Fruit fly (Drosophila melanogaster) whole organism, embryonic: ENCODE data around the gene br.

Source experiments
- Asciz ChIP-seq: fragments of 200-800 bp; sonication (Bioruptor generic); optimal IDR thresholded peaks from 2 replicates; lab custom pipeline; 2017; ENCODE audit warnings: missing biosample characterization, mild to moderate bottlenecking, missing genetic modification characterization, missing genetic modification reagents
- BEAF-32 ChIP-seq: fragments of 200-800 bp; sonication (Bioruptor generic); optimal IDR thresholded peaks from 3 replicates; lab custom pipeline; 2017; ENCODE audit warnings: missing biosample characterization, missing genetic modification characterization, mild to moderate bottlenecking, moderate library complexity, missing genetic modification reagents
- CG10979 ChIP-seq: fragments of 200-800 bp; sonication (Bioruptor generic); optimal IDR thresholded peaks from 2 replicates; lab custom pipeline; 2018; ENCODE audit warnings: missing biosample characterization, mild to moderate bottlenecking, missing genetic modification characterization, moderate library complexity
- CG11456 ChIP-seq: fragments of 200-800 bp; sonication (Bioruptor generic); IDR thresholded peaks from 3 replicates; pipeline ENCODE4 v1.3.6; 2022; ENCODE audit warnings: missing biosample characterization, missing genetic modification characterization
- CG12659 ChIP-seq: fragments of 200-800 bp; sonication (Bioruptor generic); optimal IDR thresholded peaks from 3 replicates; lab custom pipeline; 2017; ENCODE audit warnings: mild to moderate bottlenecking, missing biosample characterization, missing genetic modification reagents, missing genetic modification characterization
- CG13894 ChIP-seq: fragments of 200-800 bp; sonication (Bioruptor generic); optimal IDR thresholded peaks from 3 replicates; lab custom pipeline; 2018; ENCODE audit warnings: missing biosample characterization, mild to moderate bottlenecking, missing genetic modification characterization, moderate library complexity
- CG15514 ChIP-seq: fragments of 200-800 bp; sonication (Bioruptor generic); optimal IDR thresholded peaks from 3 replicates; lab custom pipeline; 2017; ENCODE audit warnings: missing biosample characterization, missing genetic modification characterization, mild to moderate bottlenecking, moderate library complexity, missing genetic modification reagents
- CG16813 ChIP-seq: fragments of 200-800 bp; sonication (Bioruptor generic); IDR thresholded peaks from 3 replicates; pipeline ENCODE4 v1.3.6; 2022; ENCODE audit warnings: missing biosample characterization, missing genetic modification characterization; ENCODE audit not compliant: partially characterized antibody
- CG1792 ChIP-seq: fragments of 200-800 bp; sonication (Bioruptor generic); optimal IDR thresholded peaks from 2 replicates; lab custom pipeline; 2016; ENCODE audit warnings: missing biosample characterization, missing genetic modification characterization
- CG1832 ChIP-seq: fragments of 200-800 bp; sonication (Bioruptor generic); optimal IDR thresholded peaks from 2 replicates; lab custom pipeline; 2017; ENCODE audit warnings: missing biosample characterization, mild to moderate bottlenecking, missing genetic modification characterization, inconsistent platforms
- CG18476 ChIP-seq: fragments of 200-800 bp; sonication (Bioruptor generic); optimal IDR thresholded peaks from 2 replicates; lab custom pipeline; 2016; ENCODE audit warnings: missing biosample characterization, mild to moderate bottlenecking, missing genetic modification characterization
- CG2120 ChIP-seq: fragments of 200-800 bp; sonication (Bioruptor generic); optimal IDR thresholded peaks from 3 replicates; lab custom pipeline; 2016; ENCODE audit warnings: missing biosample characterization, missing genetic modification characterization
- CG3163 ChIP-seq: fragments of 200-800 bp; sonication (Bioruptor generic); optimal IDR thresholded peaks from 3 replicates; lab custom pipeline; 2016; ENCODE audit warnings: missing biosample characterization, missing genetic modification characterization
- CG34422 ChIP-seq: fragments of 200-800 bp; sonication (Bioruptor generic); IDR thresholded peaks from 3 replicates; pipeline ENCODE4 v1.3.6; 2022; ENCODE audit warnings: missing biosample characterization, missing genetic modification characterization
- CG3726 ChIP-seq: fragments of 200-800 bp; sonication (Bioruptor generic); IDR thresholded peaks from 3 replicates; pipeline ENCODE4, ENCODE4 v1.3.6; 2022; ENCODE audit warnings: missing biosample characterization, missing genetic modification characterization
- CG4820 ChIP-seq: fragments of 200-800 bp; sonication (Bioruptor generic); optimal IDR thresholded peaks from 3 replicates; lab custom pipeline; 2016; ENCODE audit warnings: missing biosample characterization, missing genetic modification characterization
- CTCF ChIP-seq: fragments of 200-800 bp; sonication (Bioruptor generic); optimal IDR thresholded peaks from 2 replicates; lab custom pipeline; 2017; ENCODE audit warnings: missing biosample characterization, mild to moderate bottlenecking, missing genetic modification characterization, moderate library complexity
- Dek ChIP-seq: fragments of 200-800 bp; sonication (Bioruptor generic); optimal IDR thresholded peaks from 3 replicates; lab custom pipeline; 2019; ENCODE audit warnings: missing biosample characterization, mild to moderate bottlenecking, missing genetic modification characterization, moderate library complexity
- Doc3 ChIP-seq: fragments of 200-800 bp; sonication (Bioruptor generic); IDR thresholded peaks from 3 replicates; pipeline ENCODE4 v1.3.6; 2022; ENCODE audit warnings: missing biosample characterization, missing genetic modification characterization; ENCODE audit not compliant: partially characterized antibody
- Dref ChIP-seq: fragments of 200-800 bp; sonication (Bioruptor generic); IDR thresholded peaks from 2 replicates; pipeline ENCODE4 v1.3.6; 2022; ENCODE audit warnings: missing biosample characterization, missing genetic modification characterization
- Fer3 ChIP-seq: fragments of 200-800 bp; sonication (Bioruptor generic); optimal IDR thresholded peaks from 2 replicates; lab custom pipeline; 2018; ENCODE audit warnings: missing biosample characterization, mild to moderate bottlenecking, missing genetic modification characterization, moderate library complexity
- H2.0 ChIP-seq: fragments of 200-800 bp; sonication (Bioruptor generic); IDR thresholded peaks from 2 replicates; pipeline ENCODE4 v1.3.6; 2022; ENCODE audit warnings: missing biosample characterization, missing genetic modification characterization
- HLH3B ChIP-seq: fragments of 200-800 bp; sonication (Bioruptor generic); IDR thresholded peaks from 2 replicates; pipeline ENCODE4 v1.3.6; 2022; ENCODE audit warnings: missing biosample characterization, missing genetic modification characterization
- HLH4C ChIP-seq: fragments of 200-800 bp; sonication (Bioruptor generic); IDR thresholded peaks from 3 replicates; pipeline ENCODE4 v1.3.6; 2022; ENCODE audit warnings: missing biosample characterization, missing genetic modification characterization; ENCODE audit not compliant: partially characterized antibody
- Hand ChIP-seq: fragments of 200-800 bp; sonication (Bioruptor generic); optimal IDR thresholded peaks from 2 replicates; lab custom pipeline; 2017; ENCODE audit warnings: mild to moderate bottlenecking, missing biosample characterization, missing genetic modification reagents, missing genetic modification characterization
- HmgD ChIP-seq: fragments of 200-800 bp; sonication (Bioruptor generic); optimal IDR thresholded peaks from 3 replicates; lab custom pipeline; 2016; ENCODE audit warnings: missing biosample characterization, missing genetic modification characterization
- Hr39 ChIP-seq: fragments of >200 bp; optimal IDR thresholded peaks from 2 replicates; lab custom pipeline; 2017
- PHDP ChIP-seq: fragments of 200-800 bp; sonication (Bioruptor generic); optimal IDR thresholded peaks from 3 replicates; lab custom pipeline; 2018; ENCODE audit warnings: missing biosample characterization, mild to moderate bottlenecking, missing genetic modification characterization, moderate library complexity
- Sin3A ChIP-seq: fragments of >200 bp; optimal IDR thresholded peaks from 2 replicates; lab custom pipeline; 2018
- ara ChIP-seq: fragments of 200-800 bp; sonication (Bioruptor generic); IDR thresholded peaks from 2 replicates; pipeline ENCODE4 v1.3.6; 2022; ENCODE audit warnings: missing biosample characterization, missing genetic modification characterization
- ase ChIP-seq: fragments of 200-800 bp; sonication (Bioruptor generic); IDR thresholded peaks from 3 replicates; pipeline ENCODE4 v1.3.6; 2022; ENCODE audit warnings: missing biosample characterization, missing genetic modification characterization
- dan ChIP-seq: fragments of 200-800 bp; sonication (Bioruptor generic); IDR thresholded peaks from 2 replicates; pipeline ENCODE4 v1.3.6; 2022; ENCODE audit warnings: missing biosample characterization, missing genetic modification characterization
- danr ChIP-seq: fragments of 200-800 bp; sonication (Bioruptor generic); IDR thresholded peaks from 2 replicates; pipeline ENCODE4 v1.3.6; 2022; ENCODE audit warnings: missing biosample characterization, missing genetic modification characterization
- ftz-f1 ChIP-seq: fragments of 200-800 bp; sonication (Bioruptor generic); optimal IDR thresholded peaks from 2 replicates; lab custom pipeline; 2016; ENCODE audit warnings: missing biosample characterization, missing genetic modification characterization
- grn ChIP-seq: fragments of 200-800 bp; sonication (Bioruptor generic); optimal IDR thresholded peaks from 3 replicates; lab custom pipeline; 2017; ENCODE audit warnings: missing biosample characterization, missing genetic modification characterization
- gt ChIP-seq: fragments of 200-800 bp; sonication (Bioruptor generic); IDR thresholded peaks from 2 replicates; pipeline ENCODE4 v1.3.6; 2022; ENCODE audit warnings: missing biosample characterization, missing genetic modification characterization
- ind ChIP-seq: fragments of 200-800 bp; sonication (Bioruptor generic); optimal IDR thresholded peaks from 3 replicates; lab custom pipeline; 2016; ENCODE audit warnings: missing biosample characterization, missing genetic modification characterization
- nerfin-1 ChIP-seq: fragments of 200-800 bp; sonication (Bioruptor generic); optimal IDR thresholded peaks from 3 replicates; lab custom pipeline; 2019; ENCODE audit warnings: missing biosample characterization, mild to moderate bottlenecking, missing genetic modification characterization, moderate library complexity
- odd ChIP-seq: fragments of 200-800 bp; sonication (Bioruptor generic); optimal IDR thresholded peaks from 2 replicates; lab custom pipeline; 2017; ENCODE audit warnings: missing biosample characterization, mild to moderate bottlenecking, missing genetic modification characterization
- pum ChIP-seq: fragments of 200-800 bp; sonication (Bioruptor generic); optimal IDR thresholded peaks from 2 replicates; lab custom pipeline; 2016; ENCODE audit warnings: missing biosample characterization, missing genetic modification characterization
- sisA ChIP-seq: fragments of 200-800 bp; sonication (Bioruptor generic); IDR thresholded peaks from 2 replicates; pipeline ENCODE4 v1.3.6; 2022; ENCODE audit warnings: missing biosample characterization, missing genetic modification characterization
- ssp ChIP-seq: fragments of 200-800 bp; sonication (Bioruptor generic); IDR thresholded peaks from 2 replicates; pipeline ENCODE4 v1.3.6; 2022; ENCODE audit warnings: missing biosample characterization, missing genetic modification characterization
- ttk ChIP-seq: fragments of 200-800 bp; sonication (Bioruptor generic); IDR thresholded peaks from 2 replicates; pipeline ENCODE4 v2.1.2; 2022; ENCODE audit warnings: missing biosample characterization, missing genetic modification characterization
- unc-4 ChIP-seq: fragments of 200-800 bp; sonication (Bioruptor generic); IDR thresholded peaks from 2 replicates; pipeline ENCODE4 v1.3.6; 2022; ENCODE audit warnings: missing biosample characterization, missing genetic modification characterization; ENCODE audit not compliant: partially characterized antibody
- unpg ChIP-seq: fragments of 200-800 bp; sonication (Bioruptor generic); optimal IDR thresholded peaks from 3 replicates; lab custom pipeline; 2018; ENCODE audit warnings: missing biosample characterization, mild to moderate bottlenecking, missing genetic modification characterization, moderate library complexity
- zen2 ChIP-seq: fragments of 200-800 bp; sonication (Bioruptor generic); IDR thresholded peaks from 3 replicates; pipeline ENCODE4 v1.3.6; 2022; ENCODE audit warnings: missing biosample characterization, missing genetic modification characterization; ENCODE audit not compliant: partially characterized antibody

Gene br

DNA sequence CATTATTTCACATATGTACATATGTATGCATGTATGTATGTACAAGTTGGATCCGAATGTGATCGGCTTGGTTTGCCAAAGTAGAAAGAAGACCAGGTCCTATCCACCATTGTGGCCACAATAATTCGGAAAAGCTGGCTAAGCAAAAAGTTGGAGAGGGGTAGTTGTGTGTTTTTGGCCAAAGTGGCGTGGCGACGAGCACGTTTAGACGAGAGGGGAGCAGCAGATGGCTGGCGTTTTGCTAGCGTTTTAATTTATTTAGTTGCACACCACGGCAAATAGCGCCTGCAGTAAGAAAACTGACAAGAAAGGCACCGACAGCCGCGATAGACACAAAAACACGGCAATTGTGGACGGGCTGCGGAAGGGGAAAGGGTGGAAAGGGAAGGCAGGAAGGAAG, 50.2 kb downstream of the br start:
- TF ChIP-seq CG13894 (tag; lab: Kevin White, UChicago) = no peak
- TF ChIP-seq Hr39 (lab: Kevin White, UChicago) = peak; percentile 46
- TF ChIP-seq ssp (GFP tag; lab: Robert Waterston, UW) = no peak
- no peak for TF ChIP-seq gt

DNA sequence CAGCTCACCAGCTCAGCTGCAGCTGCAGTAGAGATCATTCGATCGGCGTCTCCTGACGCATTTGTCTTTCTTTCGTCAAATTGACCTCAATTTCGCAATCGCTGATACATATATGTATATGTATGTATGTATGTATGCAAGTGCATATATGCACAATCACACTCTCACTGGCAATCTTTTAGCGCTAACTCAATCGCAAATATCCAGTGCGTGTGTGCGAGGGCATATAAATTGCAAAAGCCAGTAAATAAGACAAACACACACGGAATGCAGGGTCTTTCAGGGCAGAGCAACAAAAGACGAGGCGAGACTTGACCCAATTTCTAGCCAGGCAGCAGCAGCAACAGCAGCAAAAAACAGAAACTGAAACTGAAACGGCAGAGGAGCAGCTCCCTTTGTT, 52.7 kb downstream of the br start:
- no peak for TF ChIP-seq CG1832 (GFP tag; lab: Kevin White, UChicago)
- no peak for TF ChIP-seq ftz-f1 (GFP tag; lab: Kevin White, UChicago)
- no peak for TF ChIP-seq zen2 (GFP tag; lab: Robert Waterston, UW)
- no peak for TF ChIP-seq Hand (GFP tag; lab: Kevin White, UChicago)
- TF ChIP-seq CG15514 (GFP tag; lab: Kevin White, UChicago) = no peak

DNA sequence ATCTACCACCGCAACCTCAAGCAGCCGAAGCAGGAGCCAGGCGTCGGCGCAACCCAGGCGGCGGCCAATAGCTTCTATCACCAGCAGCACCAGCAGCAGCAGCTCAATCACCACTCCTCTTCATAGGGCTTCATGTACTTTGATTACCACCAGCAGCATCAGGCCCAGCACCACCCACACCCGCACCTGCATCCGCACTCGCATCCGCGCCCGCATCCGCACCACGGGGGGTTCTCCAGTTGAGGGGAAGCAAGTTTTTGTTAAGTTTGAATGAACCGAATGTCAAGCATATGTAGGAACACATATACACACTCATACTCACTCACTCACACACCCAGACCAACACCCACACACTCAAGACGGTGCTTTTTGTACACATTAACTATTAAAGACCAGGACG, 68.7 kb downstream of the br start:
- TF ChIP-seq Fer3 (tag; lab: Kevin White, UChicago) (no peak), Hr39 (lab: Kevin White, UChicago) (peak; percentile 96), CG18476 (GFP tag; lab: Kevin White, UChicago) (no peak), odd (GFP tag; lab: Kevin White, UChicago) (no peak), CG3163 (GFP tag; lab: Kevin White, UChicago) (no peak), Asciz (GFP tag; lab: Kevin White, UChicago) (no peak), H2.0 (GFP tag; lab: Robert Waterston, UW) (no peak), ttk (no peak)
- TF ChIP-seq, all 482 proteins: peak for 1

DNA sequence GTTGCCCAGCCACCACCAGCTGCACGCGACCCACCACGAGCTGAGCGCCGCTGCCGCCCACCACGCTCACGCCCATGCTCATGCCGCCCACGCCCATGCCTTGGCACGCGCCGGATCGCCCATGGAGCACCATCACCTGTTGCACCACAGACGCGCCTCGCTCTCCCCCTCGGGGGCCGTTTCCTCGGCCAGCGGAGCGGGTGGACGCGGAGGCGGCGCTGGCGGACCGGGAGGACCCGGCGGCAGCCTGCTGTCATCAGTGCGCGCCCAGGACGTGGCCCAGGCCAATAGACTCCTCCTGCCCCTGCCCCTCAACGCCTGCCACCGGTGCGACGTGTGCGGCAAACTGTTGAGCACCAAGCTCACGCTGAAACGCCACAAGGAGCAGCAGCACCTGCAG, 72.9 kb downstream of the br start:
- TF ChIP-seq dan (GFP tag; lab: Robert Waterston, UW) (no peak), pum (GFP tag; lab: Kevin White, UChicago) (no peak), CG1792 (GFP tag; lab: Kevin White, UChicago) (no peak), CG2120 (no peak), Dek (tag; lab: Kevin White, UChicago) (no peak), CG3726 (GFP tag; lab: Robert Waterston, UW) (no peak), HLH4C (GFP tag; lab: Robert Waterston, UW) (no peak), grn (no peak), ase (no peak), ind (GFP tag; lab: Kevin White, UChicago) (no peak), HmgD (GFP tag; lab: Kevin White, UChicago) (no peak), HLH3B (GFP tag; lab: Robert Waterston, UW) (no peak), nerfin-1 (tag; lab: Kevin White, UChicago) (no peak), CG4820 (no peak), CG11456 (GFP tag; lab: Robert Waterston, UW) (no peak)

DNA sequence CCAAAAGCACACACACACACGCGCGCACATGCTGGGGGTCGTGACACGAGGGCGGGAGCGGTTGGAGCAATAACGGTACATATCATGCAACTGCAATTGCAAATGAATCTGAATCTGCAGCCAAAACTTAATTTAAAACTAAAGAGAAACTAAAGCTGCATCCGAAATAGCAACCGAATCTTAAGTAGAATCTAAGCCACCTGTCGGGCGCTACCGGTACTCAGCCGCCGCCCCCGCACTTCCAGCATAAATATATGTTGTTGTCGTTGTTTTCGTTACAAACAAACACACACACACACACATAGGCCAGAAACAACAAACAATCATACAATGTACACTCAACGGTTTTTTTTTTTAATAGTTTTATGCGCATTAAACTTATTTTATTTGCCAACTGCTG, 85.3 kb downstream of the br start:
- TF ChIP-seq CTCF = peak; percentile 63
- TF ChIP-seq CG10979 (tag; lab: Kevin White, UChicago) = peak; percentile 61
- no peak for TF ChIP-seq danr

DNA sequence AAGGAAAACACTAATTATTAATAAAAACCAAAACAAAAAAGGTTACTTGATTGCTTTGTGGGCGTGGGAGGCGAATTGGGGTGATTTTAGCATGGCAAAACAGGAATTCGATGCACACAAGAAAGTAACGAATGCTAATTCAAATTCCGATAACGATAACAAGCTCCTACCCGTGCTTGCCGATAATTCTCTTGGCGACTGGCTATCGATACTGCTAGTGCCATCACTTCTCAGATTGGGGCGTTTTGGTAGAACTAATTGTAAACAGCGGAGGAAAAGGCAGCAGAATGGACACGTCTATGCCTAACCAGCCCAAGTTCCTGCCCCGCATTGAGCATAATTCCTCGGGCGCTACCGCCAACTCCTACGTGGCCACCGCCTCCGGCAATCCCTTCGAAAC, 89.9 kb downstream of the br start, which contains the start of gene dor:
Gene dor (plus strand): TSS at position 217 of the 400 bp plus-strand sequence.
- no peak for TF ChIP-seq unpg (GFP tag; lab: Kevin White, UChicago)
- 0 out of 3 replicates have a peak, but pooled peaks have one; percentile 25 for TF ChIP-seq CG34422
- peak; percentile 85 for TF ChIP-seq CG16813
- no peak for TF ChIP-seq ssp (GFP tag; lab: Robert Waterston, UW)
- peak; percentile 25 for TF ChIP-seq Sin3A (lab: Kevin White, UChicago)
- TF ChIP-seq PHDP (tag; lab: Kevin White, UChicago) = no peak
- no peak for TF ChIP-seq CG12659 (GFP tag; lab: Kevin White, UChicago)
- TF ChIP-seq sisA (GFP tag; lab: Robert Waterston, UW) = no peak
- peak; percentile 95 for TF ChIP-seq Dref (GFP tag; lab: Robert Waterston, UW)
- TF ChIP-seq ara = no peak
- TF ChIP-seq BEAF-32 (GFP tag; lab: Kevin White, UChicago) = peak; percentile 77
- TF ChIP-seq unc-4 = peak; percentile 80
- peak; percentile 74 for TF ChIP-seq Doc3 (GFP tag; lab: Robert Waterston, UW)
